Worm (Caenorhabditis elegans) whole organism, early embryonic: Measurements from ENCODE around the gene srj-55.

Source experiments
- F13C5.2 ChIP-seq: sonication (generic microtip); optimal IDR thresholded peaks from 2 replicates; lab custom pipeline; 2017; ENCODE audit warnings: mild to moderate bottlenecking, missing genetic modification characterization, inconsistent platforms, missing compliant biosample characterization
- ama-1 ChIP-seq: fragments of 150-350 bp; optimal IDR thresholded peaks from 2 replicates; lab custom pipeline; 2014
- ceh-13 ChIP-seq: fragments of 200-800 bp; sonication (Bioruptor generic); optimal IDR thresholded peaks from 2 replicates; lab custom pipeline; 2018; ENCODE audit warnings: mild to moderate bottlenecking, missing genetic modification characterization, missing compliant biosample characterization
- ets-7 ChIP-seq: sonication (generic microtip); optimal IDR thresholded peaks from 2 replicates; lab custom pipeline; 2016; ENCODE audit warnings: missing genotype, missing genetic modification characterization, missing compliant biosample characterization
- flt-1 ChIP-seq: fragments of 200-800 bp; sonication (Bioruptor generic); IDR thresholded peaks from 2 replicates; pipeline ENCODE4 v1.3.6; 2022; ENCODE audit warnings: missing genetic modification characterization, missing compliant biosample characterization
- hmbx-1 ChIP-seq: sonication (generic microtip); optimal IDR thresholded peaks from 2 replicates; lab custom pipeline; 2016; ENCODE audit warnings: mild to moderate bottlenecking, missing genetic modification characterization, missing compliant biosample characterization
- hnd-1 ChIP-seq: sonication (generic microtip); optimal IDR thresholded peaks from 2 replicates; lab custom pipeline; 2016; ENCODE audit warnings: missing genetic modification characterization, missing compliant biosample characterization
- pes-1 ChIP-seq: fragments of 200-800 bp; sonication (Bioruptor generic); IDR thresholded peaks from 2 replicates; pipeline ENCODE4 v1.3.6; 2022; ENCODE audit warnings: missing genetic modification reagents, missing genetic modification characterization, missing compliant biosample characterization
- scrt-1 ChIP-seq: fragments of 200-800 bp; sonication (Bioruptor generic); IDR thresholded peaks from 2 replicates; pipeline ENCODE4 v1.3.6; 2022; ENCODE audit warnings: missing genetic modification characterization, missing compliant biosample characterization
- tbx-11 ChIP-seq: fragments of 200-800 bp; sonication (Bioruptor generic); IDR thresholded peaks from 2 replicates; pipeline ENCODE4 v1.3.6; 2022; ENCODE audit warnings: missing genetic modification characterization, missing compliant biosample characterization
- tbx-37 ChIP-seq: fragments of 200-800 bp; sonication (Bioruptor generic); conservative IDR thresholded peaks from 2 replicates; pipeline ENCODE4 v1.3.6; 2022; ENCODE audit warnings: missing genetic modification reagents, missing genetic modification characterization, missing compliant biosample characterization
- tra-4 ChIP-seq: sonication (generic microtip); optimal IDR thresholded peaks from 2 replicates; lab custom pipeline; 2017; ENCODE audit warnings: missing genetic modification characterization, missing compliant biosample characterization

DNA sequence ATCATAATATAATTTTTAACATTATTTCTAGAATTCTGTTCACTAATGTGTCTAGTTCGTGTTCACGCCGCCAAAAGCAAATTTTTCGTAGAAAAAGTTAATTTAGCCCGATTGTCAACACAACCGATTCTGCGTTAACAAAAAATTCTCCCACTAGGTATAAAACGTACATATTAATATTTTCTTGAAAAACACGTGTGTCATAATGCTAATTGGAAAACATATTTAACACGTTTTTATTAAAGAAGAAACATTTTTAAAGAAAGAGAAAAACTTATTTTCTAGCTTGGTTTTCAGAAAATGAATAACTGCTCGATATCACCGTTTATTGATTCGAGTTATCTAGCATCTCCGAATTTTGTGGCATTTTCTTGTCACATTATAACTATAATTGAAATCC, 12.4 kb upstream of the srj-55 start, which contains the start of gene srh-243:
- no peak for TF ChIP-seq flt-1
- TF ChIP-seq F13C5.2 (tag; lab: Kevin White, UChicago) = no peak
- no peak for TF ChIP-seq ceh-13 (GFP tag; lab: Kevin White, UChicago)
- no peak for TF ChIP-seq ets-7 (tag; lab: Kevin White, UChicago)
- no peak for TF ChIP-seq ama-1
- no peak for TF ChIP-seq pes-1
- no peak for TF ChIP-seq hmbx-1 (tag; lab: Kevin White, UChicago)
- no peak for TF ChIP-seq tra-4 (tag; lab: Kevin White, UChicago)
- no peak for TF ChIP-seq hnd-1 (tag; lab: Kevin White, UChicago)
- TF ChIP-seq scrt-1 (GFP tag; lab: Robert Waterston, UW) = no peak
- no peak for TF ChIP-seq tbx-37 (GFP tag; lab: Robert Waterston, UW)
- no peak for TF ChIP-seq tbx-11 (GFP tag; lab: Robert Waterston, UW)
